Fruit fly (Drosophila melanogaster) whole organism, adult: ENCODE measurements around the gene how.

Source experiments
- CG11617 ChIP-seq: fragments of 200-800 bp; sonication (Bioruptor generic); optimal IDR thresholded peaks from 2 replicates; lab custom pipeline; 2017; ENCODE audit warnings: mild to moderate bottlenecking, missing biosample characterization, missing genetic modification reagents, missing genetic modification characterization
- CG1620 ChIP-seq: fragments of 200-800 bp; sonication (Bioruptor generic); optimal IDR thresholded peaks from 2 replicates; lab custom pipeline; 2016; ENCODE audit warnings: missing biosample characterization, missing genetic modification characterization
- Clk ChIP-seq: fragments of 200-800 bp; sonication (Bioruptor generic); optimal IDR thresholded peaks from 2 replicates; lab custom pipeline; 2017; ENCODE audit warnings: missing biosample characterization, missing genetic modification characterization
- Crg-1 ChIP-seq: fragments of 200-800 bp; sonication (Bioruptor generic); optimal IDR thresholded peaks from 2 replicates; lab custom pipeline; 2016; ENCODE audit warnings: missing biosample characterization, missing genetic modification characterization
- kay ChIP-seq: fragments of 200-800 bp; sonication (Bioruptor generic); peaks from one replicate; lab custom pipeline; 2016; ENCODE audit warnings: missing biosample characterization, missing genetic modification characterization, borderline replicate concordance
- ovo ChIP-seq: fragments of 200-800 bp; sonication (Bioruptor generic); optimal IDR thresholded peaks from 2 replicates; lab custom pipeline; 2016; ENCODE audit warnings: missing biosample characterization, missing genetic modification characterization
- tj ChIP-seq: fragments of 200-800 bp; sonication (Bioruptor generic); optimal IDR thresholded peaks from 3 replicates; lab custom pipeline; 2017; ENCODE audit warnings: missing biosample characterization, mild to moderate bottlenecking, missing genetic modification characterization, moderate library complexity

- no peak for TF ChIP-seq Clk (GFP tag; lab: Kevin White, UChicago)
- TF ChIP-seq Crg-1 (GFP tag; lab: Kevin White, UChicago) = no peak
- no peak for TF ChIP-seq kay (GFP tag; lab: Kevin White, UChicago)
- no peak for TF ChIP-seq ovo
- no peak for TF ChIP-seq CG1620
- no peak for TF ChIP-seq CG11617 (GFP tag; lab: Kevin White, UChicago)
- TF ChIP-seq tj (GFP tag; lab: Kevin White, UChicago) = no peak
These were observed 11.7 kb downstream of the how start for dm6 chr3R:22053740-22054139.
